Worm (Caenorhabditis elegans) whole organism, L3 larva: ENCODE results near the gene old-1.

Experiments
- R02D3.7 ChIP-seq: fragments of 150-350 bp; optimal IDR thresholded peaks from 2 replicates; lab custom pipeline; 2014; ENCODE audit warnings: missing biosample characterization, missing genetic modification characterization
- ZK546.5 ChIP-seq: sonication (generic microtip); optimal IDR thresholded peaks from 2 replicates; lab custom pipeline; 2017; ENCODE audit warnings: missing biosample characterization, missing genetic modification characterization
- ceh-16 ChIP-seq: sonication (generic microtip); optimal IDR thresholded peaks from 2 replicates; lab custom pipeline; 2017; ENCODE audit warnings: missing biosample characterization, missing genetic modification characterization
- ceh-28 ChIP-seq: fragments of 150-350 bp; optimal IDR thresholded peaks from 2 replicates; lab custom pipeline; 2014; ENCODE audit warnings: missing biosample characterization, missing genetic modification reagents, missing genetic modification characterization
- ceh-9 ChIP-seq: sonication (generic microtip); optimal IDR thresholded peaks from 2 replicates; lab custom pipeline; 2018; ENCODE audit warnings: missing biosample characterization, missing genetic modification characterization
- egl-27 ChIP-seq: sonication (generic microtip); optimal IDR thresholded peaks from 4 replicates; lab custom pipeline; 2017; ENCODE audit warnings: missing biosample characterization, missing genetic modification reagents, missing genetic modification characterization
- fkh-10 ChIP-seq: sonication (generic microtip); optimal IDR thresholded peaks from 2 replicates; lab custom pipeline; 2017; ENCODE audit warnings: missing biosample characterization, missing genetic modification reagents, missing genetic modification characterization
- fos-1 ChIP-seq: fragments of 150-350 bp; optimal IDR thresholded peaks from 2 replicates; lab custom pipeline; 2014; ENCODE audit warnings: missing biosample characterization, missing genetic modification characterization
- lin-39 ChIP-seq: fragments of 150-350 bp; optimal IDR thresholded peaks from 2 replicates; lab custom pipeline; 2018; ENCODE audit warnings: missing biosample characterization, missing genetic modification reagents, missing genetic modification characterization
- nfya-1 ChIP-seq: sonication (generic microtip); optimal IDR thresholded peaks from 2 replicates; lab custom pipeline; 2017; ENCODE audit warnings: missing genetic modification characterization, mild to moderate bottlenecking, missing compliant biosample characterization, antibody characterized with exemption, moderate library complexity; ENCODE audit not compliant: insufficient read depth
- nhr-11 ChIP-seq: fragments of 150-350 bp; optimal IDR thresholded peaks from 2 replicates; lab custom pipeline; 2014; ENCODE audit warnings: missing biosample characterization, missing genetic modification characterization
- nhr-12 ChIP-seq: fragments of 150-350 bp; optimal IDR thresholded peaks from 2 replicates; lab custom pipeline; 2014; ENCODE audit warnings: missing biosample characterization, missing genetic modification characterization
- nhr-237 ChIP-seq: fragments of 150-350 bp; optimal IDR thresholded peaks from 2 replicates; lab custom pipeline; 2014; ENCODE audit warnings: missing biosample characterization, missing genetic modification characterization
- nhr-43 ChIP-seq: sonication (generic microtip); optimal IDR thresholded peaks from 2 replicates; lab custom pipeline; 2016; ENCODE audit warnings: mild to moderate bottlenecking, missing genetic modification characterization, missing compliant biosample characterization; ENCODE audit not compliant: poor library complexity, severe bottlenecking
- nhr-76 ChIP-seq: fragments of 150-350 bp; sonication (generic microtip); optimal IDR thresholded peaks from 5 replicates; lab custom pipeline; 2014; ENCODE audit warnings: missing biosample characterization, missing genetic modification characterization
- pqm-1 ChIP-seq: fragments of 150-350 bp; optimal IDR thresholded peaks from 2 replicates; lab custom pipeline; 2017; ENCODE audit warnings: missing biosample characterization, missing genetic modification characterization, inconsistent platforms
- sea-2 ChIP-seq: fragments of 150-350 bp; sonication (generic microtip); optimal IDR thresholded peaks from 4 replicates; lab custom pipeline; 2014; ENCODE audit warnings: missing biosample characterization, missing genetic modification reagents, missing genetic modification characterization
- skn-1 ChIP-seq: fragments of 150-350 bp; optimal IDR thresholded peaks from 2 replicates; lab custom pipeline; 2014; ENCODE audit warnings: missing biosample characterization, missing genetic modification characterization
- snpc-4 ChIP-seq: fragments of 150-350 bp; optimal IDR thresholded peaks from 2 replicates; lab custom pipeline; 2014; ENCODE audit warnings: missing biosample characterization, missing genetic modification characterization
- ztf-11 ChIP-seq: fragments of 150-350 bp; optimal IDR thresholded peaks from 2 replicates; lab custom pipeline; 2014; ENCODE audit warnings: missing biosample characterization, missing genetic modification characterization

The old-1 gene

DNA sequence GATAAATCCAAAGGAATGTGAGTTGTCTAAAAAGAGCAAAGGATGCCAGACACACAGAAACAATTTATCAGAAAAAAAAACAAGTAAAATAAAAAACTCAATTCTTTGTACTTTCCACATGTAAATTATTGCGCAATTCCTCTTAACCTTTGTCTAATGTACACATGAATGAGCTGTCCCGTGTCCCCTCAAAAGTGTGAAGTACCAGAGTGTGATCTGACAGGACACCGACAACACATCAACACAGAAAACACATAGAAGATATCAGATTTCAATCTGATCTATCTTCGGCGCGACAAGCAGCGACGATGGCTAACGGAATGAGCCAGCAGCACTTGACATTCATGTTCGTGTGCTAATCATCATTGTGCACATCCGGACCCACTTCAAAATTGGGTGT, 40.0 kb downstream of the old-1 start:
- no peak for TF ChIP-seq nhr-43 (tag; lab: Kevin White, UChicago)
- TF ChIP-seq nfya-1: no peak
- no peak for TF ChIP-seq sea-2 (GFP tag; lab: Kevin White, UChicago)
- TF ChIP-seq snpc-4 (tag; lab: Kevin White, UChicago): no peak
- TF ChIP-seq fos-1 (tag; lab: Kevin White, UChicago): no peak
- no peak for TF ChIP-seq nhr-237 (tag; lab: Kevin White, UChicago)
- TF ChIP-seq ztf-11 (tag; lab: Kevin White, UChicago): no peak
- TF ChIP-seq ceh-28 (tag; lab: Kevin White, UChicago): no peak
- TF ChIP-seq pqm-1 (tag; lab: Kevin White, UChicago): no peak
- no peak for TF ChIP-seq R02D3.7 (tag; lab: Kevin White, UChicago)
- TF ChIP-seq, all 47 proteins: peak for 0

DNA sequence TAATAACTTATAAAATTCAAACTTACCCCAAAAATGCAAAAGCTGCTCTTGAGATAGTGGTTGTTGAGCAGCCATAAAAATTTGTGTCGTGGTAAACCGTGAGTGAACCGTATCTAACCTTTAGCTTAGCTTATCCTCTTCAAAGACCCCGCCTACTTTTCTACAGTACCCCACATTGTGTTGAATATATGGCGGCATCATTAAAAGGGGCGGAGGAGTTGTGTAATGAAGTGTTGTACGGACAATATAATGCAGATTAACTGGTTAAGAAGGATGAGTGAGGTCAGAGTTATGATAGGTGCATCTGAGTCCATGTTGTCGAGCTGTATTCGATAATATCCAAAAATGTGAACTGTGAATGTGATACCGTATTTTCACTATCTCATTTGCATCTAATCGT, 40.7 kb downstream of the old-1 start, which contains the start of gene eyg-1:
Gene eyg-1, minus strand, starts transcription at position 101 of the 400 bp plus-strand sequence.
- no peak for TF ChIP-seq egl-27
- no peak for TF ChIP-seq nhr-12
- no peak for TF ChIP-seq ceh-16 (tag; lab: Kevin White, UChicago)
- TF ChIP-seq nhr-76: no peak
- TF ChIP-seq nhr-11 (tag; lab: Kevin White, UChicago): no peak
- no peak for TF ChIP-seq ZK546.5 (tag; lab: Kevin White, UChicago)
- TF ChIP-seq snpc-4 (tag; lab: Kevin White, UChicago): no peak
- no peak for TF ChIP-seq fkh-10
- TF ChIP-seq ceh-9 (tag; lab: Kevin White, UChicago): no peak
- TF ChIP-seq lin-39: no peak
- TF ChIP-seq skn-1: no peak
- TF ChIP-seq, all 47 proteins: peak for 0

DNA sequence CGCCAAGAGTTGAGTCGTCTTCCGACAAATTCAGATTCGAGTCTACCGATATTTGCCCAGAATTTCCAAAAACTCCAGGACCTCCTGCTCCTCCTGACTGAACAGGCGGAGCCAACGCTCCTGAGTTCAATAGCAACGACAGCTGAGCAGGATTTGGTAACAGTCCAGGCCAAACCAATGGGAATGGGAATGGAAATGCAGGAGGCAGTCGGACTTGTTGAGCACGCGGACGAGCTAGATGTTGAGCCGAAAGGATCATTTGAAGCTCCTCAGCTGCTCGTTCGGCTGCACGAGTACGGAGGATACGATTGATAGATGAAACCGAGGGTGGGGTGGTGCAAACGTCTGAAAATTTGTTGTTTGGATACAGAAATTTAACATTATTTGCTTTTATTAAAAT, 41.6 kb downstream of the old-1 start:
- no peak for TF ChIP-seq snpc-4 (tag; lab: Kevin White, UChicago)
